Fruit fly (Drosophila melanogaster): ENCODE results near the gene Jig.

Jig gene

dm6 chr3R:14608892-14609692 lies 48.4 kb downstream of the Jig start, which contains the start of gene CG14853 (continued):
- TF ChIP-seq Lpt (GFP tag; optimal IDR thresholded peaks at IDR 0.05) (no peak), dmrt11E (tag; optimal IDR thresholded peaks at IDR 0.05) (peak; percentile 33), CG12942 (GFP tag; optimal IDR thresholded peaks at IDR 0.05) (peak; percentile 71), pho (GFP tag; optimal IDR thresholded peaks at IDR 0.05) (peak; percentile 6), CG12071 (GFP tag; optimal IDR thresholded peaks at IDR 0.05) (peak; percentile 88), CG18262 (tag; optimal IDR thresholded peaks at IDR 0.05) (peak; percentile 88), CG12219 (GFP tag; optimal IDR thresholded peaks at IDR 0.05) (peak; percentile 71), ci (GFP tag; IDR thresholded peaks at IDR 0.05) (peak; percentile 88), fu2 (GFP tag; optimal IDR thresholded peaks at IDR 0.05) (no peak), croc (GFP tag; conservative IDR thresholded peaks at IDR 0.05) (peak; percentile 66), schlank (tag; optimal IDR thresholded peaks at IDR 0.05) (peak; percentile 47), Eip74EF (GFP tag; optimal IDR thresholded peaks at IDR 0.05) (peak in 1 of 2 experiments; percentile 80), CG1792 (GFP tag; optimal IDR thresholded peaks at IDR 0.05) (no peak), esg (GFP tag; conservative IDR thresholded peaks at IDR 0.05) (peak; percentile 83), p53 (GFP tag; optimal IDR thresholded peaks at IDR 0.05) (no peak), Antp (GFP tag; optimal IDR thresholded peaks at IDR 0.05) (no peak), CG3407 (GFP tag; optimal IDR thresholded peaks at IDR 0.05) (peak; percentile 36), Lhr (GFP tag; optimal IDR thresholded peaks at IDR 0.05) (peak; percentile 22), ttk (GFP tag; IDR thresholded peaks at IDR 0.05) (peak; percentile 70), CG4730 (GFP tag; IDR thresholded peaks at IDR 0.05) (peak; percentile 53), CTCF (GFP tag; optimal IDR thresholded peaks at IDR 0.05) (peak; percentile 23), CG32532 (GFP tag; IDR thresholded peaks at IDR 0.05) (peak; percentile 76), Oli (tag; optimal IDR thresholded peaks at IDR 0.05) (peak; percentile 90), CG10274 (GFP tag; optimal IDR thresholded peaks at IDR 0.05) (no peak), CG8944 (GFP tag; optimal IDR thresholded peaks at IDR 0.05) (no peak), CG17612 (GFP tag; IDR thresholded peaks at IDR 0.05) (no peak; the same call in 1 of the 2 replicates), Jarid2 (GFP tag; optimal IDR thresholded peaks at IDR 0.05) (peak; percentile 23), CG6254 (GFP tag; optimal IDR thresholded peaks at IDR 0.05) (peak; percentile 63), z (GFP tag; IDR thresholded peaks at IDR 0.05) (peak; percentile 12; the same call in 1 of the 3 replicates), Rfx (GFP tag; IDR thresholded peaks at IDR 0.05) (peak; percentile 4; the same call in 1 of the 2 replicates), jumu (GFP tag; optimal IDR thresholded peaks at IDR 0.05) (no peak), Hr3 (GFP tag; optimal IDR thresholded peaks at IDR 0.05) (peak; percentile 85), CG15601 (tag; optimal IDR thresholded peaks at IDR 0.05) (peak; percentile 83), CG15479 (GFP tag; optimal IDR thresholded peaks at IDR 0.05) (peak; percentile 1), Blimp-1 (GFP tag; optimal IDR thresholded peaks at IDR 0.05) (peak; percentile 77), NfI (GFP tag; optimal IDR thresholded peaks at IDR 0.05) (peak; percentile 75), Awh (GFP tag; IDR thresholded peaks at IDR 0.05) (peak; percentile 59), CG5245 (GFP tag; optimal IDR thresholded peaks at IDR 0.05) (no peak), CG6791 (GFP tag; IDR thresholded peaks at IDR 0.05; ENCODE audit: partially characterized antibody) (no peak), CG18764 (GFP tag; optimal IDR thresholded peaks at IDR 0.05) (peak; percentile 2), CG7987 (GFP tag; optimal IDR thresholded peaks at IDR 0.05) (peak; percentile 87), ro (GFP tag; IDR thresholded peaks at IDR 0.05) (peak; percentile 68), slou (GFP tag; optimal IDR thresholded peaks at IDR 0.05) (peak; percentile 68), zf30C (GFP tag; optimal IDR thresholded peaks at IDR 0.05) (no peak), Bteb2 (GFP tag; optimal IDR thresholded peaks at IDR 0.05) (no peak), pros (GFP tag; optimal IDR thresholded peaks at IDR 0.05) (no peak), HLH4C (GFP tag; IDR thresholded peaks at IDR 0.05; ENCODE audit: partially characterized antibody) (no peak), az2 (GFP tag; optimal IDR thresholded peaks at IDR 0.05) (peak; percentile 89), br (optimal IDR thresholded peaks at IDR 0.05) (no peak), D19A (tag; optimal IDR thresholded peaks at IDR 0.05) (peak; percentile 76)
